Worm (Caenorhabditis elegans): ENCODE results near the gene str-2.

Gene str-2

ce11 chrV:9779418-9779817 is 44.6 kb downstream of the str-2 start, which contains the start of gene F46B6.4:
Gene F46B6.4, minus strand, starts transcription at chrV:9779518.
- TF ChIP-seq unc-62 (GFP tag; optimal IDR thresholded peaks at IDR 0.05), result no peak

ce11 chrV:9777645-9778044 is 46.4 kb downstream of the str-2 start, which contains the start of gene smg-4:
Gene smg-4, minus strand, starts transcription at chrV:9777745.
- no peak for TF ChIP-seq unc-62 (GFP tag; optimal IDR thresholded peaks at IDR 0.05)

DNA sequence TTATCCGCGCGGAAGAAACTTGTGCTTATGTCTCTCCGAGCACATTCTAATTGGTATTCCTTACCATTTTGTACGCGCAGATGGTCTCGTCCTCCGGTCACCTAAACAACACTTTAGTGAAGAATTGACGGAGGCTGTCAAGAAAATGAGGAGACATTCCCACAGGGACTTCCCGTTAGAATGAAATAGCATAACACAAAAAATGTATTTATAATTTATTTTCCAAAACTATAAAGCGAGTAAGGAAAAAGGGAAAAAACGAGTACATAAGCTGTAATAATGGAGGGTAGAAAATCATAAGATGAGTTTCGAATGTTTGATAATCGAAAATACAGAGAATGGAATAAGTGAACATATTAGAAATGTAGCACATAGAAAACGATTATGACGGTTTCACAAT is 48.3 kb downstream of the str-2 start, which contains the start of gene F46B6.12:
Gene F46B6.12, minus strand, starts transcription at position 101 of the 400 bp plus-strand sequence.
- no peak for TF ChIP-seq unc-62 (GFP tag; optimal IDR thresholded peaks at IDR 0.05)
